Fruit fly (Drosophila melanogaster) whole organism, embryonic: Measurements from ENCODE around the gene CG15200.
A peak's percentile ranks its signal among the peaks of the same experiment; 100 is the strongest.

Experiments used
- Antp ChIP-seq: fragments of 200-800 bp; sonication (Bioruptor generic); optimal IDR thresholded peaks from 3 replicates; lab custom pipeline; 2016; ENCODE audit warnings: missing biosample characterization, missing genetic modification characterization
- Awh ChIP-seq: fragments of 200-800 bp; sonication (Bioruptor generic); IDR thresholded peaks from 2 replicates; pipeline ENCODE4, ENCODE4 v1.3.6; 2022; ENCODE audit warnings: missing biosample characterization, missing genetic modification characterization
- CG10366 ChIP-seq: fragments of 200-800 bp; sonication (Bioruptor generic); IDR thresholded peaks from 2 replicates; pipeline ENCODE4 v1.3.6; 2022; ENCODE audit warnings: missing biosample characterization, missing genetic modification characterization
- CG10979 ChIP-seq: fragments of 200-800 bp; sonication (Bioruptor generic); optimal IDR thresholded peaks from 2 replicates; lab custom pipeline; 2018; ENCODE audit warnings: missing biosample characterization, mild to moderate bottlenecking, missing genetic modification characterization, moderate library complexity
- CG12391 ChIP-seq: fragments of 200-800 bp; sonication (Bioruptor generic); optimal IDR thresholded peaks from 3 replicates; lab custom pipeline; 2018; ENCODE audit warnings: missing biosample characterization, mild to moderate bottlenecking, missing genetic modification characterization, moderate library complexity
- CG14014 ChIP-seq: fragments of 200-800 bp; sonication (Bioruptor generic); IDR thresholded peaks from 2 replicates; pipeline ENCODE4 v1.3.6; 2022; ENCODE audit warnings: missing biosample characterization, missing genetic modification characterization
- CG14710 ChIP-seq: fragments of 200-800 bp; sonication (Bioruptor generic); optimal IDR thresholded peaks from 3 replicates; lab custom pipeline; 2019; ENCODE audit warnings: missing biosample characterization, mild to moderate bottlenecking, missing genetic modification characterization, moderate library complexity
- CG15479 ChIP-seq: fragments of 200-800 bp; sonication (Bioruptor generic); optimal IDR thresholded peaks from 3 replicates; lab custom pipeline; 2019; ENCODE audit warnings: missing biosample characterization, mild to moderate bottlenecking, missing genetic modification characterization, moderate library complexity
- CG17829 ChIP-seq: fragments of 200-800 bp; optimal IDR thresholded peaks from 2 replicates; lab custom pipeline; 2019; ENCODE audit warnings: missing biosample characterization, mild to moderate bottlenecking, missing genetic modification characterization, moderate library complexity
- CG30431 ChIP-seq: fragments of 200-800 bp; sonication (Bioruptor generic); optimal IDR thresholded peaks from 2 replicates; lab custom pipeline; 2017; ENCODE audit warnings: missing biosample characterization, missing genetic modification characterization
- CG32532 ChIP-seq: fragments of 200-800 bp; sonication (Bioruptor generic); IDR thresholded peaks from 2 replicates; pipeline ENCODE4 v1.3.6; 2022; ENCODE audit warnings: missing biosample characterization, missing genetic modification characterization
- CG7357 ChIP-seq: fragments of 200-800 bp; sonication (Bioruptor generic); IDR thresholded peaks from 3 replicates; pipeline ENCODE4 v1.3.6; 2022; ENCODE audit warnings: missing biosample characterization, missing genetic modification characterization
- CG8388 ChIP-seq: fragments of 200-800 bp; sonication (Bioruptor generic); optimal IDR thresholded peaks from 2 replicates; lab custom pipeline; 2019; ENCODE audit warnings: missing biosample characterization, mild to moderate bottlenecking, missing genetic modification characterization, moderate library complexity
- CG8765 ChIP-seq: fragments of 200-800 bp; sonication (Bioruptor generic); IDR thresholded peaks from 2 replicates; pipeline ENCODE4 v1.3.6; 2022; ENCODE audit warnings: missing biosample characterization, missing genetic modification characterization
- CG9932 ChIP-seq: fragments of 200-800 bp; sonication (Bioruptor generic); IDR thresholded peaks from 2 replicates; pipeline ENCODE4 v1.3.6; 2022; ENCODE audit warnings: missing biosample characterization, missing genetic modification characterization
- CkIIα-i1 ChIP-seq: fragments of 200-800 bp; sonication (Bioruptor generic); IDR thresholded peaks from 2 replicates; pipeline ENCODE4 v1.3.6; 2022; ENCODE audit warnings: missing biosample characterization, missing genetic modification characterization
- CoRest ChIP-seq: fragments of 200-800 bp; sonication (Bioruptor generic); optimal IDR thresholded peaks from 3 replicates; lab custom pipeline; 2018; ENCODE audit warnings: missing biosample characterization, mild to moderate bottlenecking, missing genetic modification characterization, moderate library complexity
- E2f1 ChIP-seq: fragments of 200-800 bp; sonication (Bioruptor generic); IDR thresholded peaks from 2 replicates; pipeline ENCODE4 v1.3.6; 2022; ENCODE audit warnings: missing biosample characterization, missing genetic modification characterization
- HLH3B ChIP-seq: fragments of 200-800 bp; sonication (Bioruptor generic); IDR thresholded peaks from 2 replicates; pipeline ENCODE4 v1.3.6; 2022; ENCODE audit warnings: missing biosample characterization, missing genetic modification characterization
- HmgZ ChIP-seq: fragments of 200-800 bp; sonication (Bioruptor generic); optimal IDR thresholded peaks from 2 replicates; lab custom pipeline; 2018; ENCODE audit warnings: missing biosample characterization, mild to moderate bottlenecking, missing genetic modification characterization
- NC2α ChIP-seq: fragments of 200-800 bp; sonication (Bioruptor generic); optimal IDR thresholded peaks from 2 replicates; lab custom pipeline; 2016; ENCODE audit warnings: missing biosample characterization, missing genetic modification characterization
- NK7.1 ChIP-seq: fragments of 200-800 bp; sonication (Bioruptor generic); optimal IDR thresholded peaks from 3 replicates; lab custom pipeline; 2016; ENCODE audit warnings: missing biosample characterization, missing genetic modification characterization
- PHDP ChIP-seq: fragments of 200-800 bp; sonication (Bioruptor generic); optimal IDR thresholded peaks from 3 replicates; lab custom pipeline; 2018; ENCODE audit warnings: missing biosample characterization, mild to moderate bottlenecking, missing genetic modification characterization, moderate library complexity
- Pdp1 ChIP-seq, 2 experiments: fragments of 200-800 bp; sonication (Bioruptor generic); optimal IDR thresholded peaks; 3 replicates each; lab custom pipeline; 2016; ENCODE audit warnings: missing biosample characterization in 2 of 2, missing genetic modification characterization in 2 of 2, mild to moderate bottlenecking in 1 of 2, moderate library complexity in 1 of 2
- Ptx1 ChIP-seq: fragments of 200-800 bp; sonication (Bioruptor generic); IDR thresholded peaks from 2 replicates; pipeline ENCODE4 v1.3.6; 2022; ENCODE audit warnings: missing biosample characterization, missing genetic modification characterization
- Taf1 ChIP-seq: fragments of 200-800 bp; sonication (Bioruptor generic); IDR thresholded peaks from 2 replicates; pipeline ENCODE4 v1.3.6; 2022; ENCODE audit warnings: missing biosample characterization, missing genetic modification characterization
- Xbp1 ChIP-seq: fragments of 200-800 bp; sonication (Bioruptor generic); optimal IDR thresholded peaks from 3 replicates; lab custom pipeline; 2016; ENCODE audit warnings: missing biosample characterization, mild to moderate bottlenecking, missing genetic modification characterization
- Xrp1 ChIP-seq: fragments of 200-800 bp; sonication (Bioruptor generic); IDR thresholded peaks from 2 replicates; pipeline ENCODE4 v1.3.6; 2022; ENCODE audit warnings: missing biosample characterization, missing genetic modification characterization
- ac ChIP-seq: fragments of 200-800 bp; sonication (Bioruptor generic); optimal IDR thresholded peaks from 3 replicates; lab custom pipeline; 2017; ENCODE audit warnings: missing biosample characterization, mild to moderate bottlenecking, missing genetic modification characterization
- ara ChIP-seq: fragments of 200-800 bp; sonication (Bioruptor generic); IDR thresholded peaks from 2 replicates; pipeline ENCODE4 v1.3.6; 2022; ENCODE audit warnings: missing biosample characterization, missing genetic modification characterization
- ase ChIP-seq: fragments of 200-800 bp; sonication (Bioruptor generic); IDR thresholded peaks from 3 replicates; pipeline ENCODE4 v1.3.6; 2022; ENCODE audit warnings: missing biosample characterization, missing genetic modification characterization
- chif ChIP-seq, 2 experiments: fragments of 200-800 bp; sonication (Bioruptor generic); optimal IDR thresholded peaks; 3 replicates each; lab custom pipeline; 2016; ENCODE audit warnings: missing biosample characterization in 2 of 2, missing genetic modification characterization in 2 of 2
- exex ChIP-seq: fragments of 200-800 bp; sonication (Bioruptor generic); optimal IDR thresholded peaks from 4 replicates; lab custom pipeline; 2018; ENCODE audit warnings: missing biosample characterization, mild to moderate bottlenecking, missing genetic modification characterization, moderate library complexity
- gem ChIP-seq: fragments of 200-800 bp; sonication (Bioruptor generic); optimal IDR thresholded peaks from 2 replicates; lab custom pipeline; 2019; ENCODE audit warnings: missing biosample characterization, mild to moderate bottlenecking, missing genetic modification characterization, moderate library complexity
- grau ChIP-seq: fragments of 200-800 bp; optimal IDR thresholded peaks from 3 replicates; lab custom pipeline; 2019; ENCODE audit warnings: missing biosample characterization, mild to moderate bottlenecking, missing genetic modification characterization, moderate library complexity
- grn ChIP-seq: fragments of 200-800 bp; sonication (Bioruptor generic); optimal IDR thresholded peaks from 3 replicates; lab custom pipeline; 2017; ENCODE audit warnings: missing biosample characterization, missing genetic modification characterization
- hkb ChIP-seq, 2 experiments: fragments of 200-800 bp in 1 of 2; fragments of >200 bp in 1 of 2; sonication (Bioruptor generic) in 1 of 2; IDR thresholded peaks in 1 of 2; optimal IDR thresholded peaks in 1 of 2; 2 replicates each; pipeline versions ENCODE4 v1.3.6 to Lab custom; 2017 to 2022; ENCODE audit warnings: missing biosample characterization in 1 of 2, missing genetic modification characterization in 1 of 2
- knrl ChIP-seq: fragments of 200-800 bp; sonication (Bioruptor generic); IDR thresholded peaks from 3 replicates; pipeline ENCODE4 v1.3.6; 2022; ENCODE audit warnings: missing biosample characterization, missing genetic modification characterization; ENCODE audit not compliant: partially characterized antibody
- nerfin-1 ChIP-seq: fragments of 200-800 bp; sonication (Bioruptor generic); optimal IDR thresholded peaks from 3 replicates; lab custom pipeline; 2019; ENCODE audit warnings: missing biosample characterization, mild to moderate bottlenecking, missing genetic modification characterization, moderate library complexity
- org-1 ChIP-seq: fragments of 200-800 bp; sonication (Bioruptor generic); optimal IDR thresholded peaks from 2 replicates; lab custom pipeline; 2017; ENCODE audit warnings: missing biosample characterization, missing genetic modification characterization
- pnt ChIP-seq: fragments of 200-800 bp; sonication (Bioruptor generic); optimal IDR thresholded peaks from 3 replicates; lab custom pipeline; 2016; ENCODE audit warnings: missing biosample characterization, missing genetic modification characterization
- sens ChIP-seq: fragments of 200-800 bp; sonication (Bioruptor generic); peaks from one replicate; lab custom pipeline; 2016; ENCODE audit warnings: missing biosample characterization, missing genetic modification characterization
- sens-2 ChIP-seq: fragments of 200-800 bp; sonication (Bioruptor generic); IDR thresholded peaks from 2 replicates; pipeline ENCODE4 v1.3.6; 2022; ENCODE audit warnings: missing biosample characterization, missing genetic modification characterization
- so ChIP-seq: fragments of 200-800 bp; sonication (Bioruptor generic); IDR thresholded peaks from 3 replicates; pipeline ENCODE4 v1.3.6; 2022; ENCODE audit warnings: missing biosample characterization, missing genetic modification characterization
- ttk ChIP-seq: fragments of 200-800 bp; sonication (Bioruptor generic); IDR thresholded peaks from 2 replicates; pipeline ENCODE4 v2.1.2; 2022; ENCODE audit warnings: missing biosample characterization, missing genetic modification characterization
- twi ChIP-seq: fragments of 200-800 bp; optimal IDR thresholded peaks from 2 replicates; lab custom pipeline; 2019; ENCODE audit warnings: missing biosample characterization, mild to moderate bottlenecking, missing genetic modification characterization, moderate library complexity
- unpg ChIP-seq: fragments of 200-800 bp; sonication (Bioruptor generic); optimal IDR thresholded peaks from 3 replicates; lab custom pipeline; 2018; ENCODE audit warnings: missing biosample characterization, mild to moderate bottlenecking, missing genetic modification characterization, moderate library complexity
- zfh1 ChIP-seq: fragments of 200-800 bp; sonication (Bioruptor generic); IDR thresholded peaks from 3 replicates; pipeline ENCODE4 v1.3.6; 2022; ENCODE audit warnings: missing biosample characterization, missing genetic modification characterization

CG15200 gene

dm6 chrX:11146598-11147176 lies 36.0 kb upstream of the CG15200 start (continued):
- TF ChIP-seq CG8765 (peak; percentile 51), CG15479 (GFP tag; lab: Kevin White, UChicago) (peak; percentile 64), HLH3B (no peak), ara (no peak), HmgZ (no peak), Ptx1 (GFP tag; lab: Robert Waterston, UW) (0 out of 2 replicates have a peak, but pooled peaks have one; percentile 11), CG17829 (tag; lab: Kevin White, UChicago) (peak; percentile 29), Xrp1 (GFP tag; lab: Robert Waterston, UW) (peak; percentile 66; the same call in 1 of the 2 replicates), so (GFP tag; lab: Robert Waterston, UW) (no peak), CG8388 (GFP tag; lab: Kevin White, UChicago) (no peak), grau (tag; lab: Kevin White, UChicago) (no peak), CkIIα-i1 (GFP tag; lab: Robert Waterston, UW) (no peak), CG10366 (peak; percentile 36; the same call in 1 of the 2 replicates), CG10979 (tag; lab: Kevin White, UChicago) (peak; percentile 30), CG30431 (no peak), NK7.1 (GFP tag; lab: Kevin White, UChicago) (peak; percentile 6), CG9932 (GFP tag; lab: Robert Waterston, UW) (0 out of 2 replicates have a peak, but pooled peaks have one; percentile 20), E2f1 (GFP tag; lab: Robert Waterston, UW) (0 out of 2 replicates have a peak, but pooled peaks have one; percentile 34), PHDP (peak; percentile 24), CG14710 (tag; lab: Kevin White, UChicago) (peak; percentile 16), org-1 (GFP tag; lab: Kevin White, UChicago) (peak; percentile 33), ase (GFP tag; lab: Robert Waterston, UW) (0 out of 3 replicates have a peak, but pooled peaks have one; percentile 36), twi (tag; lab: Kevin White, UChicago) (peak; percentile 24), ac (GFP tag; lab: Kevin White, UChicago) (peak; percentile 69), knrl (no peak), Xbp1 (GFP tag; lab: Kevin White, UChicago) (peak; percentile 25), CoRest (no peak), sens-2 (GFP tag; lab: Robert Waterston, UW) (peak; percentile 13; the same call in 1 of the 2 replicates), ttk (GFP tag; lab: Robert Waterston, UW) (no peak; the same call in 1 of the 2 replicates), CG7357 (GFP tag; lab: Robert Waterston, UW) (no peak), nerfin-1 (tag; lab: Kevin White, UChicago) (peak; percentile 45), NC2α (GFP tag; lab: Kevin White, UChicago) (no peak), hkb (optimal IDR thresholded peaks at IDR 0.05; lab: Kevin White, UChicago) (no peak), hkb (GFP tag; IDR thresholded peaks at IDR 0.05; lab: Robert Waterston, UW) (peak; percentile 64), sens (peak; percentile 87), Pdp1 (GFP tag; optimal IDR thresholded peaks at IDR 0.05; lab: Kevin White, UChicago) (peak in 1 of 2 experiments; percentile 14), gem (tag; lab: Kevin White, UChicago) (peak; percentile 44), Taf1 (GFP tag; lab: Robert Waterston, UW) (no peak), Awh (GFP tag; lab: Robert Waterston, UW) (no peak; the same call in 1 of the 2 replicates), CG12391 (tag; lab: Kevin White, UChicago) (peak; percentile 30), CG32532 (GFP tag; lab: Robert Waterston, UW) (no peak), CG14014 (GFP tag; lab: Robert Waterston, UW) (peak; percentile 56; the same call in 1 of the 2 replicates), unpg (GFP tag; lab: Kevin White, UChicago) (peak; percentile 21), Antp (GFP tag; lab: Kevin White, UChicago) (peak; percentile 14), exex (tag; lab: Kevin White, UChicago) (no peak), pnt (GFP tag; lab: Kevin White, UChicago) (peak; percentile 19), chif (GFP tag; optimal IDR thresholded peaks at IDR 0.05; lab: Kevin White, UChicago) (peak in 1 of 2 experiments; percentile 8), zfh1 (GFP tag; lab: Robert Waterston, UW) (peak; percentile 79), grn (GFP tag; lab: Kevin White, UChicago) (no peak)
